Fruit fly (Drosophila melanogaster): ENCODE measurements around the gene oc.

oc gene

DNA sequence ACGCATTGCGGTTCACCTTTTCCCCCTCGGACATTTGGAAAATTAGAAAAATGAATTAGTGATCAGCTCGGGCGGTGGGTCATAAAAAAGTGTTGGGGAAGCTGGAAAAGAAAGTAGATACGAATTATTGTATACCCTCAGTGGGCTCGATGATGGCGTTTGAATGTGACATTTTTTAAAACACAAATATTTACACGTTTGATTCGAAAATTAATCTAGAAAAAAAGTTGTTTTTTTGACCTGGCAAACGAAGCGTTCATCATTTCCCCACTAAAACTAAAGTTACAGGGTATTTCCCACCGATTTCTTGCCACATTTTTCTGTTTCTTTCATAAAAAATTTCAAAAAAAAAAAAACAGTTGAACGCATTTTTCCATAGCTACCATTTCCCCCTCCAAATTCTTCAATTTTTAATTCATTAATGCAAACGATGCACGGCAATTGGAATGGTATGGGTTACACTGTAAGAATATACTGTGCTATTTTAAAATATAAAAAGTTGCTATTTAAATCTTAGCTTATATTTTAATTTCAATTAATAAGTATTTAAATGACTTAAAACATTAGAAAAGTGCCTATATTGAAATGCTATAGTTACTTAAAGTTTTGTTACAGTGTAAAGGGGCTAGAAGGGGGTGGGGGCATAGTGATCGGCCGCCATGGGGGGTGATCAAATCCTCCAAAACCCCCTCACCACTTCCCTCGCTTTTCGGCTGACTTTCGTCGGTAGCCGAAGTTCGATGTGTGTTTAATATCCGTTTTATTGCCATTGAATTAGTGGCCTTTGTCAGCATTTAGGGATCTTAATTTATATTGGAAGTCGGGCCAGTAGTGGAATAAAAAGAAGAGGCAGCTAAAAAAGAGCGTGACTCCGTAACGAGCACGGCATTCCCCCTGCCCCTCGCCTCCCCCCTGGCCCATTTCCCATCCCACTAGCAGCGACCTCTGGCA lies 21.1 kb upstream of the oc start (continued):
- peak; percentile 24 for TF ChIP-seq CG13424 (tag; optimal IDR thresholded peaks at IDR 0.05)
- peak; percentile 68; the same call in 1 of the 2 replicates for TF ChIP-seq CG6689 (GFP tag; IDR thresholded peaks at IDR 0.05)
- no peak for TF ChIP-seq h (optimal IDR thresholded peaks at IDR 0.05)
- no peak for TF ChIP-seq wdn (GFP tag; IDR thresholded peaks at IDR 0.05)
- no peak for TF ChIP-seq CG33213 (GFP tag; optimal IDR thresholded peaks at IDR 0.05)
- peak; percentile 14 for TF ChIP-seq nerfin-1 (tag; optimal IDR thresholded peaks at IDR 0.05)
- TF ChIP-seq crc (GFP tag; optimal IDR thresholded peaks at IDR 0.05): no peak
- TF ChIP-seq CG6683 (GFP tag; optimal IDR thresholded peaks at IDR 0.05): no peak
- no peak for TF ChIP-seq zen (tag; optimal IDR thresholded peaks at IDR 0.05)
- TF ChIP-seq Fer2 (tag; optimal IDR thresholded peaks at IDR 0.05): no peak
- no peak for TF ChIP-seq CG13123 (GFP tag; optimal IDR thresholded peaks at IDR 0.05)
- no peak for TF ChIP-seq Six4 (GFP tag; optimal IDR thresholded peaks at IDR 0.05)
- TF ChIP-seq CG3407 (GFP tag; optimal IDR thresholded peaks at IDR 0.05): peak; percentile 15
- peak; percentile 33 for TF ChIP-seq CG4424 (GFP tag; optimal IDR thresholded peaks at IDR 0.05)
- TF ChIP-seq CG8478 (optimal IDR thresholded peaks at IDR 0.05): no peak
- TF ChIP-seq CG14965 (GFP tag; optimal IDR thresholded peaks at IDR 0.05; ENCODE audit: borderline replicate concordance): no peak
- TF ChIP-seq CG15514 (GFP tag; optimal IDR thresholded peaks at IDR 0.05): no peak
- peak; percentile 44 for TF ChIP-seq dmrt99B (tag; optimal IDR thresholded peaks at IDR 0.05)
- TF ChIP-seq CG10431 (GFP tag; optimal IDR thresholded peaks at IDR 0.05): no peak
- TF ChIP-seq trh (GFP tag; optimal IDR thresholded peaks at IDR 0.05): no peak
- peak; percentile 58 for TF ChIP-seq esg (GFP tag; conservative IDR thresholded peaks at IDR 0.05)
- TF ChIP-seq Antp (GFP tag; optimal IDR thresholded peaks at IDR 0.05): peak; percentile 29
- no peak for TF ChIP-seq lbe (GFP tag; optimal IDR thresholded peaks at IDR 0.05)
- TF ChIP-seq Aef1 (GFP tag; IDR thresholded peaks at IDR 0.05): no peak
- peak; percentile 10 for TF ChIP-seq Sox100B (GFP tag; optimal IDR thresholded peaks at IDR 0.05)
- TF ChIP-seq sens-2 (GFP tag; IDR thresholded peaks at IDR 0.05): no peak
- no peak for TF ChIP-seq odd (GFP tag; optimal IDR thresholded peaks at IDR 0.05)
- no peak for TF ChIP-seq CG10543 (GFP tag; optimal IDR thresholded peaks at IDR 0.05)
- TF ChIP-seq Meics (GFP tag; optimal IDR thresholded peaks at IDR 0.05): no peak
- TF ChIP-seq stc (GFP tag; IDR thresholded peaks at IDR 0.05): 0 out of 2 replicates have a peak, but pooled peaks have one; percentile 64
- TF ChIP-seq Hr78 (GFP tag; optimal IDR thresholded peaks at IDR 0.05): no peak
- peak in 1 of 2 experiments; percentile 56 for TF ChIP-seq bsh (GFP tag; optimal IDR thresholded peaks at IDR 0.05)
- no peak for TF ChIP-seq pros (GFP tag; optimal IDR thresholded peaks at IDR 0.05)
- peak; percentile 61 for TF ChIP-seq CG9727 (GFP tag; optimal IDR thresholded peaks at IDR 0.05)
- no peak for TF ChIP-seq CG2116 (GFP tag; optimal IDR thresholded peaks at IDR 0.05)
- no peak for TF ChIP-seq Hand (GFP tag; optimal IDR thresholded peaks at IDR 0.05)
- TF ChIP-seq pb (GFP tag; optimal IDR thresholded peaks at IDR 0.05): no peak
- no peak for TF ChIP-seq fru (optimal IDR thresholded peaks at IDR 0.05)
- TF ChIP-seq gce (GFP tag; IDR thresholded peaks at IDR 0.05): peak; percentile 48; the same call in 1 of the 3 replicates
- TF ChIP-seq en (GFP tag; optimal IDR thresholded peaks at IDR 0.05): no peak
- peak; percentile 26 for TF ChIP-seq CG15601 (tag; optimal IDR thresholded peaks at IDR 0.05)
- no peak for TF ChIP-seq pita (GFP tag; optimal IDR thresholded peaks at IDR 0.05)
- no peak for TF ChIP-seq HmgD (GFP tag; optimal IDR thresholded peaks at IDR 0.05)
- TF ChIP-seq CG5180 (GFP tag; optimal IDR thresholded peaks at IDR 0.05): no peak
- TF ChIP-seq CG11247 (GFP tag; IDR thresholded peaks at IDR 0.05): peak; percentile 27; the same call in 1 of the 2 replicates
- no peak for TF ChIP-seq CG11085 (GFP tag; IDR thresholded peaks at IDR 0.05)
- peak; percentile 20; the same call in 1 of the 2 replicates for TF ChIP-seq danr (GFP tag; IDR thresholded peaks at IDR 0.05)
- TF ChIP-seq az2 (GFP tag; optimal IDR thresholded peaks at IDR 0.05): peak; percentile 27
- no peak for TF ChIP-seq Vsx1 (GFP tag; optimal IDR thresholded peaks at IDR 0.05)
